Worm (Caenorhabditis elegans): ENCODE results near the gene lips-10.

DNA sequence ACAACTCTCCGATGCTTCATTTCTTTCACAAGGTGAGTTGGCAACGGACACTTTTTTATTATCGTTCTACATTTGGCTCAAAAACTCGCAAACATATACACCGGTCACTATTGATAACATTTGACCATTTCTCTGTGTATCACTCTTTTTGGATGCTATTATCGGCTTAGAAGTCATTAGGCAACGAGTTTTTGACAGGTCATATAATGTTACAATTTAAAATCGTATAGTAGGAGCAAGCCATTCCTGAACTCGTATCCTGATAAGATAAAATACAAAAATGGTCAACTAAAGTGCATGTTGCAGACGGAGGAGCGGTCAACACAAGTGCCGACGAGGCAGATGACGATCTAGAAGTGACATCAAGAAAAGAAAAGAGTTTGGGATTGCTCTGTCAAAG, 26.0 kb upstream of the lips-10 start:
- TF ChIP-seq zag-1 (tag; optimal IDR thresholded peaks at IDR 0.05) (no peak), snpc-4 (tag; optimal IDR thresholded peaks at IDR 0.05) (no peak), dmd-4 (tag; optimal IDR thresholded peaks at IDR 0.05) (no peak), lin-39 (tag; optimal IDR thresholded peaks at IDR 0.05) (no peak), unc-39 (tag; optimal IDR thresholded peaks at IDR 0.05) (no peak), ZK546.5 (tag; optimal IDR thresholded peaks at IDR 0.05) (no peak), ztf-4 (tag; optimal IDR thresholded peaks at IDR 0.05) (no peak)
